Fruit fly (Drosophila melanogaster): Measurements from ENCODE around the gene CG15172.

CG15172 gene

dm6 chr2L:19041590-19041989, 19.4 kb downstream of the CG15172 start, which contains the start of gene Catsup (continued):
- TF ChIP-seq inv (GFP tag; IDR thresholded peaks at IDR 0.05; ENCODE audit: partially characterized antibody) (peak; percentile 61), Dll (GFP tag; IDR thresholded peaks at IDR 0.05; ENCODE audit: partially characterized antibody) (peak; percentile 85), Dp (GFP tag; optimal IDR thresholded peaks at IDR 0.05) (peak; percentile 21), HmgZ (tag; optimal IDR thresholded peaks at IDR 0.05) (peak; percentile 12), CG8924 (tag; optimal IDR thresholded peaks at IDR 0.05) (no peak), bbx (GFP tag; IDR thresholded peaks at IDR 0.05; ENCODE audit: partially characterized antibody) (peak; percentile 61), B-H1 (GFP tag; IDR thresholded peaks at IDR 0.05) (no peak), CG17361 (GFP tag; IDR thresholded peaks at IDR 0.05) (no peak), CG6791 (GFP tag; IDR thresholded peaks at IDR 0.05; ENCODE audit: partially characterized antibody) (peak; percentile 76), hbn (GFP tag; IDR thresholded peaks at IDR 0.05; ENCODE audit: partially characterized antibody) (peak; percentile 67), Ets97D (GFP tag; optimal IDR thresholded peaks at IDR 0.05) (no peak), Camta (GFP tag; optimal IDR thresholded peaks at IDR 0.05) (no peak), mld (GFP tag; IDR thresholded peaks at IDR 0.05; ENCODE audit: partially characterized antibody) (no peak; the same call in 2 of the 3 replicates), CG12659 (GFP tag; optimal IDR thresholded peaks at IDR 0.05) (peak; percentile 16), CG14860 (GFP tag; IDR thresholded peaks at IDR 0.05; ENCODE audit: partially characterized antibody) (peak; percentile 47; the same call in 2 of the 3 replicates), CG12219 (GFP tag; optimal IDR thresholded peaks at IDR 0.05) (no peak), corto (GFP tag; optimal IDR thresholded peaks at IDR 0.05) (no peak), ssp (GFP tag; IDR thresholded peaks at IDR 0.05) (peak; percentile 74), pan (optimal IDR thresholded peaks at IDR 0.05) (no peak), pan (GFP tag; optimal IDR thresholded peaks at IDR 0.05 in 1 of 2, IDR thresholded peaks at IDR 0.05 in 1 of 2) (no peak), ftz-f1 (GFP tag; optimal IDR thresholded peaks at IDR 0.05) (no peak), trem (tag; optimal IDR thresholded peaks at IDR 0.05) (peak; percentile 16), BEAF-32 (GFP tag; optimal IDR thresholded peaks at IDR 0.05) (peak; percentile 73), gsb-n (tag; optimal IDR thresholded peaks at IDR 0.05) (no peak), CG9797 (GFP tag; optimal IDR thresholded peaks at IDR 0.05) (no peak), Dbx (GFP tag; IDR thresholded peaks at IDR 0.05) (no peak)

dm6 chr2L:19045111-19045560, 22.9 kb downstream of the CG15172 start, which contains the start of the genes Ttc19 and Acn:
TSS of gene Ttc19 (minus strand) at chr2L:19045148.
TSS of gene Acn (plus strand) at chr2L:19045355.
- TF ChIP-seq fu2 (GFP tag; optimal IDR thresholded peaks at IDR 0.05) (peak; percentile 90), CG16779 (GFP tag; IDR thresholded peaks at IDR 0.05) (0 out of 2 replicates have a peak, but pooled peaks have one; percentile 46), CG7963 (GFP tag; IDR thresholded peaks at IDR 0.05; ENCODE audit: partially characterized antibody) (peak; percentile 92), CG17612 (GFP tag; IDR thresholded peaks at IDR 0.05) (peak; percentile 34; the same call in 1 of the 2 replicates), CG1602 (GFP tag; optimal IDR thresholded peaks at IDR 0.05) (peak; percentile 83), yki (optimal IDR thresholded peaks at IDR 0.05) (no peak), tup (GFP tag; optimal IDR thresholded peaks at IDR 0.05) (peak; percentile 71), sug (tag; optimal IDR thresholded peaks at IDR 0.05) (peak; percentile 88), Neu2 (GFP tag; optimal IDR thresholded peaks at IDR 0.05; ENCODE audit: borderline replicate concordance) (peak; percentile 78), CG31388 (GFP tag; optimal IDR thresholded peaks at IDR 0.05) (peak; percentile 36), pzg (GFP tag; optimal IDR thresholded peaks at IDR 0.05) (peak; percentile 73), Poxn (GFP tag; IDR thresholded peaks at IDR 0.05) (0 out of 2 replicates have a peak, but pooled peaks have one; percentile 44), CG2199 (GFP tag; IDR thresholded peaks at IDR 0.05) (no peak), Bgb (GFP tag; IDR thresholded peaks at IDR 0.05; ENCODE audit: partially characterized antibody) (peak; percentile 95), CG32532 (GFP tag; IDR thresholded peaks at IDR 0.05) (peak; percentile 87), slou (GFP tag; optimal IDR thresholded peaks at IDR 0.05) (peak; percentile 69), zf30C (GFP tag; optimal IDR thresholded peaks at IDR 0.05) (no peak), ci (GFP tag; IDR thresholded peaks at IDR 0.05) (peak; percentile 83), Mes4 (GFP tag; optimal IDR thresholded peaks at IDR 0.05) (peak; percentile 76), Doc3 (GFP tag; IDR thresholded peaks at IDR 0.05; ENCODE audit: partially characterized antibody) (peak; percentile 95), Adf1 (GFP tag; IDR thresholded peaks at IDR 0.05) (peak; percentile 70), CG4424 (GFP tag; optimal IDR thresholded peaks at IDR 0.05) (peak; percentile 87), Chrac-16 (GFP tag; optimal IDR thresholded peaks at IDR 0.05) (peak; percentile 82), Stat92E (GFP tag; optimal IDR thresholded peaks at IDR 0.05) (peak in 1 of 3 experiments; percentile 8), CG16863 (GFP tag; optimal IDR thresholded peaks at IDR 0.05) (peak; percentile 89)
